Worm (Caenorhabditis elegans): ENCODE results near the gene sel-9.

The sel-9 gene

ce11 chrV:8307681-8308080, 5.3 kb upstream of the sel-9 start, which contains the start of gene clec-218:
TSS of gene clec-218 (plus strand) at chrV:8307942.
- TF ChIP-seq ref-2 (tag; optimal IDR thresholded peaks at IDR 0.05) (no peak), ceh-19 (GFP tag; optimal IDR thresholded peaks at IDR 0.05) (no peak), K02D7.2 (tag; optimal IDR thresholded peaks at IDR 0.05) (no peak), C08G9.2 (tag; optimal IDR thresholded peaks at IDR 0.05) (no peak), pha-2 (tag; optimal IDR thresholded peaks at IDR 0.05) (no peak), ahr-1 (tag; optimal IDR thresholded peaks at IDR 0.05) (no peak), elt-4 (tag; optimal IDR thresholded peaks at IDR 0.05) (no peak), ceh-30 (tag; optimal IDR thresholded peaks at IDR 0.05) (no peak), lim-6 (tag; optimal IDR thresholded peaks at IDR 0.05) (no peak), fax-1 (tag; optimal IDR thresholded peaks at IDR 0.05) (no peak), C38D4.7 (GFP tag; optimal IDR thresholded peaks at IDR 0.05) (no peak), ceh-31 (tag; optimal IDR thresholded peaks at IDR 0.05) (no peak)

- TF ChIP-seq hlh-13 (GFP tag; optimal IDR thresholded peaks at IDR 0.05) (no peak), rnt-1 (tag; optimal IDR thresholded peaks at IDR 0.05) (no peak), hlh-30 (tag; optimal IDR thresholded peaks at IDR 0.05; ENCODE audit: insufficient read depth) (no peak), ceh-9 (tag; optimal IDR thresholded peaks at IDR 0.05) (no peak), madf-2 (tag; optimal IDR thresholded peaks at IDR 0.05) (no peak), gmeb-2 (tag; optimal IDR thresholded peaks at IDR 0.05) (no peak), ceh-14 (tag; optimal IDR thresholded peaks at IDR 0.05) (no peak), pqm-1 (tag; optimal IDR thresholded peaks at IDR 0.05) (no peak), fax-1 (tag; optimal IDR thresholded peaks at IDR 0.05) (no peak), C38D4.7 (GFP tag; optimal IDR thresholded peaks at IDR 0.05) (no peak), ceh-45 (GFP tag; IDR thresholded peaks at IDR 0.05) (no peak), hlh-15 (tag; optimal IDR thresholded peaks at IDR 0.05) (no peak), ceh-30 (tag; optimal IDR thresholded peaks at IDR 0.05) (no peak), tbx-2 (tag; optimal IDR thresholded peaks at IDR 0.05) (no peak), ztf-16 (tag; optimal IDR thresholded peaks at IDR 0.05) (no peak), ceh-18 (tag; optimal IDR thresholded peaks at IDR 0.05) (no peak), Y22D7AL.16 (tag; optimal IDR thresholded peaks at IDR 0.05) (no peak), odd-2 (tag; optimal IDR thresholded peaks at IDR 0.05) (no peak), zip-5 (tag; optimal IDR thresholded peaks at IDR 0.05) (no peak)
Observed at ce11 chrV:8307013-8307412, 4.6 kb upstream of the sel-9 start.

- no peak for TF ChIP-seq C38D4.7 (GFP tag; optimal IDR thresholded peaks at IDR 0.05)
Observed at ce11 chrV:8306366-8306765, 4.0 kb upstream of the sel-9 start, which contains the start of gene W02D7.8. TSS of gene W02D7.8 (minus strand) at chrV:8306466.

- TF ChIP-seq lin-11 (tag; optimal IDR thresholded peaks at IDR 0.05) (no peak), dve-1 (tag; optimal IDR thresholded peaks at IDR 0.05) (no peak), zip-5 (tag; optimal IDR thresholded peaks at IDR 0.05) (no peak), hlh-30 (tag; optimal IDR thresholded peaks at IDR 0.05; ENCODE audit: insufficient read depth) (no peak), ceh-6 (GFP tag; optimal IDR thresholded peaks at IDR 0.05) (no peak), ahr-1 (tag; optimal IDR thresholded peaks at IDR 0.05) (no peak), K09A11.1 (tag; optimal IDR thresholded peaks at IDR 0.05; ENCODE audit: insufficient read depth) (no peak), npax-4 (tag; optimal IDR thresholded peaks at IDR 0.05) (no peak), rnt-1 (tag; optimal IDR thresholded peaks at IDR 0.05) (no peak), elt-4 (tag; optimal IDR thresholded peaks at IDR 0.05) (no peak), unc-55 (GFP tag; optimal IDR thresholded peaks at IDR 0.05) (no peak), pros-1 (tag; optimal IDR thresholded peaks at IDR 0.05) (no peak), hlh-6 (tag; optimal IDR thresholded peaks at IDR 0.05) (no peak), ets-4 (tag; optimal IDR thresholded peaks at IDR 0.05) (no peak), unc-86 (tag; optimal IDR thresholded peaks at IDR 0.05) (no peak)
Observed at ce11 chrV:8305940-8306339, 3.6 kb upstream of the sel-9 start.

Data from whole organism, late embryonic.